Worm (Caenorhabditis elegans) whole organism, L1 larva: ENCODE measurements around the gene C08E3.14.

Experiments
- blmp-1 ChIP-seq: fragments of 150-350 bp; optimal IDR thresholded peaks from 2 replicates; lab custom pipeline; 2014; ENCODE audit warnings: missing biosample characterization, missing genetic modification characterization
- egl-27 ChIP-seq, 2 experiments: fragments of 150-350 bp in 1 of 2; sonication (generic microtip); optimal IDR thresholded peaks; 3 replicates each; lab custom pipeline; 2017 to 2018; ENCODE audit warnings: missing biosample characterization in 2 of 2, missing genetic modification characterization in 2 of 2, missing genetic modification reagents in 2 of 2
- fkh-10 ChIP-seq: sonication (generic microtip); optimal IDR thresholded peaks from 2 replicates; lab custom pipeline; 2017; ENCODE audit warnings: missing biosample characterization, missing genetic modification reagents, missing genetic modification characterization
- lin-39 ChIP-seq: fragments of 150-350 bp; optimal IDR thresholded peaks from 2 replicates; lab custom pipeline; 2014; ENCODE audit warnings: missing biosample characterization, missing genetic modification reagents, missing genetic modification characterization
- mep-1 ChIP-seq: fragments of 150-350 bp; optimal IDR thresholded peaks from 2 replicates; lab custom pipeline; 2014; ENCODE audit warnings: missing biosample characterization, missing genetic modification characterization
- nhr-11 ChIP-seq: fragments of 150-350 bp; optimal IDR thresholded peaks from 2 replicates; lab custom pipeline; 2014; ENCODE audit warnings: missing biosample characterization, missing genetic modification characterization
- nhr-28 ChIP-seq: fragments of 150-350 bp; optimal IDR thresholded peaks from 2 replicates; lab custom pipeline; 2014; ENCODE audit warnings: missing biosample characterization, missing genetic modification characterization

ce11 chrII:1635969-1636368 lies 10.2 kb downstream of the C08E3.14 start:
- no peak for TF ChIP-seq blmp-1
- no peak for TF ChIP-seq egl-27 (tag; optimal IDR thresholded peaks at IDR 0.05; lab: Kevin White, UChicago)
- no peak for TF ChIP-seq lin-39 (tag; lab: Kevin White, UChicago)
- no peak for TF ChIP-seq mep-1 (tag; lab: Kevin White, UChicago)
- no peak for TF ChIP-seq nhr-11 (tag; lab: Kevin White, UChicago)
- no peak for TF ChIP-seq fkh-10 (GFP tag; lab: Kevin White, UChicago)
- TF ChIP-seq nhr-28: no peak
